Fruit fly (Drosophila melanogaster): ENCODE data around the gene Or35a.

dm6 chr2L:15614728-15615127 is 8.6 kb downstream of the Or35a start, which contains the start of gene CG15254:
- TF ChIP-seq psq (GFP tag; optimal IDR thresholded peaks at IDR 0.05) (no peak), CrebA (GFP tag; optimal IDR thresholded peaks at IDR 0.05; ENCODE audit: borderline replicate concordance) (no peak), fru (GFP tag; optimal IDR thresholded peaks at IDR 0.05) (no peak), Dfd (GFP tag; optimal IDR thresholded peaks at IDR 0.05) (no peak), Rel (GFP tag; optimal IDR thresholded peaks at IDR 0.05) (no peak), Rel (tag; optimal IDR thresholded peaks at IDR 0.05) (no peak), Hr83 (GFP tag; optimal IDR thresholded peaks at IDR 0.05; ENCODE audit: poor library complexity, severe bottlenecking) (no peak), HLH106 (tag; optimal IDR thresholded peaks at IDR 0.05) (no peak), pan (optimal IDR thresholded peaks at IDR 0.05) (no peak), ey (GFP tag; optimal IDR thresholded peaks at IDR 0.05) (no peak), woc (GFP tag; optimal IDR thresholded peaks at IDR 0.05) (no peak)
